Fruit fly (Drosophila melanogaster): Measurements from ENCODE around the gene CG4119.

Gene CG4119

dm6 chrX:5695958-5696357 lies 30.1 kb downstream of the CG4119 start:
- TF ChIP-seq CTCF (optimal IDR thresholded peaks at IDR 0.05): no peak
- TF ChIP-seq CG8478 (optimal IDR thresholded peaks at IDR 0.05): no peak

dm6 chrX:5696436-5697022 lies 30.7 kb downstream of the CG4119 start:
- no peak for TF ChIP-seq CG8478 (optimal IDR thresholded peaks at IDR 0.05)
- TF ChIP-seq CTCF (optimal IDR thresholded peaks at IDR 0.05): no peak

dm6 chrX:5698087-5698727 lies 32.4 kb downstream of the CG4119 start, which contains the start of gene AdamTS-B:
Gene AdamTS-B (plus strand): TSS chrX:5698557.
- TF ChIP-seq CG8478 (optimal IDR thresholded peaks at IDR 0.05): no peak
- TF ChIP-seq CTCF (optimal IDR thresholded peaks at IDR 0.05): no peak

dm6 chrX:5699824-5700498 lies 34.1 kb downstream of the CG4119 start:
- TF ChIP-seq CG8478 (optimal IDR thresholded peaks at IDR 0.05) (no peak), CTCF (optimal IDR thresholded peaks at IDR 0.05) (no peak)

- TF ChIP-seq CTCF (optimal IDR thresholded peaks at IDR 0.05) (no peak), CG8478 (optimal IDR thresholded peaks at IDR 0.05) (no peak)
These were observed 39.2 kb downstream of the CG4119 start for dm6 chrX:5705097-5705496.

dm6 chrX:5705899-5706312 lies 40.1 kb downstream of the CG4119 start:
- no peak for TF ChIP-seq CTCF (optimal IDR thresholded peaks at IDR 0.05)
- TF ChIP-seq CG8478 (optimal IDR thresholded peaks at IDR 0.05): no peak

- TF ChIP-seq CTCF (optimal IDR thresholded peaks at IDR 0.05) (no peak), CG8478 (optimal IDR thresholded peaks at IDR 0.05) (no peak)
These were observed 47.1 kb downstream of the CG4119 start for dm6 chrX:5712966-5713365.

- TF ChIP-seq CG8478 (optimal IDR thresholded peaks at IDR 0.05) (no peak), CTCF (optimal IDR thresholded peaks at IDR 0.05) (no peak)
These were observed 48.9 kb downstream of the CG4119 start for dm6 chrX:5714786-5715185.

- TF ChIP-seq CG8478 (optimal IDR thresholded peaks at IDR 0.05): no peak
- TF ChIP-seq CTCF (optimal IDR thresholded peaks at IDR 0.05): no peak
These were observed 49.8 kb downstream of the CG4119 start for dm6 chrX:5715455-5716227.

- TF ChIP-seq CTCF (optimal IDR thresholded peaks at IDR 0.05) (no peak), CG8478 (optimal IDR thresholded peaks at IDR 0.05) (no peak)
These were observed 52.1 kb downstream of the CG4119 start, which contains the start of gene CG33080 for dm6 chrX:5717741-5718475. Gene CG33080 (minus strand): TSS chrX:5717778.

dm6 chrX:5718476-5719012 lies 52.7 kb downstream of the CG4119 start:
- TF ChIP-seq CG8478 (optimal IDR thresholded peaks at IDR 0.05): no peak
- TF ChIP-seq CTCF (optimal IDR thresholded peaks at IDR 0.05): no peak

Measured in S2 (cell line).